Worm (Caenorhabditis elegans) whole organism, L1 larva: Measurements from ENCODE around the gene myrf-1.

Source experiments
- C04F5.9 ChIP-seq: sonication (generic microtip); optimal IDR thresholded peaks from 2 replicates; lab custom pipeline; 2016; ENCODE audit warnings: missing genetic modification characterization, missing compliant biosample characterization
- C16A3.4 ChIP-seq: fragments of 150-350 bp; optimal IDR thresholded peaks from 2 replicates; lab custom pipeline; 2014; ENCODE audit warnings: missing biosample characterization, missing genetic modification characterization
- Y116A8C.19 ChIP-seq: sonication (generic microtip); optimal IDR thresholded peaks from 2 replicates; lab custom pipeline; 2016; ENCODE audit warnings: missing compliant biosample characterization, missing genetic modification characterization, borderline replicate concordance
- ama-1 ChIP-seq: fragments of 150-350 bp; optimal IDR thresholded peaks from 2 replicates; lab custom pipeline; 2014
- blmp-1 ChIP-seq: fragments of 150-350 bp; optimal IDR thresholded peaks from 2 replicates; lab custom pipeline; 2014; ENCODE audit warnings: missing biosample characterization, missing genetic modification characterization
- ceh-63 ChIP-seq: fragments of 200-800 bp; sonication (Bioruptor generic); optimal IDR thresholded peaks from 2 replicates; lab custom pipeline; 2018; ENCODE audit warnings: mild to moderate bottlenecking, missing genetic modification characterization, missing compliant biosample characterization
- ceh-82 ChIP-seq, 3 experiments: fragments of 150-350 bp in 1 of 3; sonication (generic microtip) in 2 of 3; optimal IDR thresholded peaks; 2 replicates each; lab custom pipeline; 2014 to 2017; ENCODE audit warnings: missing biosample characterization in 3 of 3, missing genetic modification characterization in 3 of 3
- ceh-88 ChIP-seq: fragments of 200-800 bp; sonication (Bioruptor generic); IDR thresholded peaks from 2 replicates; pipeline ENCODE4 v1.3.6; 2022; ENCODE audit warnings: missing genetic modification characterization, missing compliant biosample characterization
- ceh-90 ChIP-seq: sonication (generic microtip); optimal IDR thresholded peaks from 2 replicates; lab custom pipeline; 2016; ENCODE audit warnings: missing genetic modification characterization, missing compliant biosample characterization
- dsc-1 ChIP-seq: sonication (generic microtip); optimal IDR thresholded peaks from 2 replicates; lab custom pipeline; 2016; ENCODE audit warnings: mild to moderate bottlenecking, missing genetic modification characterization, missing compliant biosample characterization
- egl-27 ChIP-seq, 2 experiments: fragments of 150-350 bp in 1 of 2; sonication (generic microtip); optimal IDR thresholded peaks; 3 replicates each; lab custom pipeline; 2017 to 2018; ENCODE audit warnings: missing biosample characterization in 2 of 2, missing genetic modification characterization in 2 of 2, missing genetic modification reagents in 2 of 2
- elt-2 ChIP-seq: sonication (generic microtip); optimal IDR thresholded peaks from 2 replicates; lab custom pipeline; 2016; ENCODE audit warnings: missing genetic modification characterization, mild to moderate bottlenecking, inconsistent platforms, missing compliant biosample characterization, missing genetic modification reagents
- ets-5 ChIP-seq: fragments of 200-800 bp; sonication (Bioruptor generic); IDR thresholded peaks from 2 replicates; pipeline ENCODE4 v1.3.6; 2022; ENCODE audit warnings: missing genetic modification characterization, missing compliant biosample characterization
- fkh-10 ChIP-seq: sonication (generic microtip); optimal IDR thresholded peaks from 2 replicates; lab custom pipeline; 2017; ENCODE audit warnings: missing biosample characterization, missing genetic modification reagents, missing genetic modification characterization
- fkh-8 ChIP-seq: sonication (generic microtip); optimal IDR thresholded peaks from 2 replicates; lab custom pipeline; 2016; ENCODE audit warnings: mild to moderate bottlenecking, missing genetic modification characterization, missing compliant biosample characterization
- fos-1 ChIP-seq: fragments of 150-350 bp; optimal IDR thresholded peaks from 2 replicates; lab custom pipeline; 2014; ENCODE audit warnings: missing biosample characterization, missing genetic modification characterization
- grh-1 ChIP-seq: fragments of 200-800 bp; sonication (Bioruptor generic); IDR thresholded peaks from 2 replicates; pipeline ENCODE4 v1.3.6; 2022; ENCODE audit warnings: missing genetic modification reagents, missing genetic modification characterization, missing compliant biosample characterization
- hlh-17 ChIP-seq: fragments of 200-800 bp; sonication (Bioruptor generic); optimal IDR thresholded peaks from 2 replicates; lab custom pipeline; 2018; ENCODE audit warnings: missing genetic modification characterization, mild to moderate bottlenecking, missing compliant biosample characterization, moderate library complexity, borderline replicate concordance
- hpl-2 ChIP-seq: fragments of 150-350 bp; optimal IDR thresholded peaks from 2 replicates; lab custom pipeline; 2014; ENCODE audit warnings: missing biosample characterization, missing genetic modification reagents, missing genetic modification characterization
- irx-1 ChIP-seq: sonication (generic microtip); optimal IDR thresholded peaks from 2 replicates; lab custom pipeline; 2016; ENCODE audit warnings: missing genetic modification characterization, missing compliant biosample characterization
- isw-1 ChIP-seq: fragments of 200-800 bp; sonication (Bioruptor generic); IDR thresholded peaks from 2 replicates; pipeline ENCODE4 v1.3.6; 2022; ENCODE audit warnings: missing genetic modification characterization, missing compliant biosample characterization
- lin-14 ChIP-seq: fragments of 200-800 bp; sonication (Bioruptor generic); optimal IDR thresholded peaks from 2 replicates; lab custom pipeline; 2018; ENCODE audit warnings: mild to moderate bottlenecking, missing genetic modification characterization, moderate library complexity, missing compliant biosample characterization
- lin-39 ChIP-seq: fragments of 150-350 bp; optimal IDR thresholded peaks from 2 replicates; lab custom pipeline; 2014; ENCODE audit warnings: missing biosample characterization, missing genetic modification reagents, missing genetic modification characterization
- lir-3 ChIP-seq: sonication (generic microtip); optimal IDR thresholded peaks from 2 replicates; lab custom pipeline; 2016; ENCODE audit warnings: mild to moderate bottlenecking, missing genetic modification characterization, moderate library complexity, missing compliant biosample characterization; ENCODE audit not compliant: poor library complexity
- lsy-2 ChIP-seq, 2 experiments: fragments of 150-350 bp; optimal IDR thresholded peaks; 2 replicates each; lab custom pipeline; 2014; ENCODE audit warnings: missing biosample characterization in 2 of 2, missing genetic modification characterization in 2 of 2
- mdl-1 ChIP-seq, 2 experiments: fragments of 150-350 bp; optimal IDR thresholded peaks; 2 replicates each; lab custom pipeline; 2014 to 2017; ENCODE audit warnings: missing biosample characterization in 2 of 2, missing genetic modification characterization in 2 of 2, inconsistent platforms in 1 of 2
- mef-2 ChIP-seq: fragments of 150-350 bp; optimal IDR thresholded peaks from 2 replicates; lab custom pipeline; 2014; ENCODE audit warnings: missing biosample characterization, missing genetic modification characterization
- nhr-47 ChIP-seq: sonication (generic microtip); optimal IDR thresholded peaks from 2 replicates; lab custom pipeline; 2016; ENCODE audit warnings: mild to moderate bottlenecking, missing genetic modification characterization, moderate library complexity, missing compliant biosample characterization
- nhr-77 ChIP-seq: fragments of 150-350 bp; optimal IDR thresholded peaks from 2 replicates; lab custom pipeline; 2014; ENCODE audit warnings: missing biosample characterization, missing genetic modification characterization
- nhr-85 ChIP-seq: sonication (generic microtip); peaks from one replicate; lab custom pipeline; 2016; ENCODE audit warnings: missing genetic modification characterization, inconsistent platforms, missing compliant biosample characterization
- snpc-4 ChIP-seq: fragments of 150-350 bp; optimal IDR thresholded peaks from 2 replicates; lab custom pipeline; 2014; ENCODE audit warnings: missing biosample characterization, missing genetic modification characterization
- snu-23 ChIP-seq: sonication (generic microtip); optimal IDR thresholded peaks from 2 replicates; lab custom pipeline; 2016; ENCODE audit warnings: missing genetic modification characterization, missing compliant biosample characterization
- sox-4 ChIP-seq: sonication (generic microtip); optimal IDR thresholded peaks from 2 replicates; lab custom pipeline; 2016; ENCODE audit warnings: missing genetic modification characterization, missing compliant biosample characterization
- sptf-1 ChIP-seq: fragments of 150-350 bp; optimal IDR thresholded peaks from 2 replicates; lab custom pipeline; 2014; ENCODE audit warnings: missing biosample characterization, missing genetic modification characterization
- sup-37 ChIP-seq: fragments of 200-800 bp; sonication (Bioruptor generic); optimal IDR thresholded peaks from 2 replicates; lab custom pipeline; 2018; ENCODE audit warnings: mild to moderate bottlenecking, missing genetic modification characterization, missing compliant biosample characterization
- tbx-2 ChIP-seq: sonication (generic microtip); optimal IDR thresholded peaks from 2 replicates; lab custom pipeline; 2016; ENCODE audit warnings: missing genetic modification characterization, missing compliant biosample characterization
- unc-130 ChIP-seq: fragments of 150-350 bp; optimal IDR thresholded peaks from 2 replicates; lab custom pipeline; 2017; ENCODE audit warnings: missing biosample characterization, missing genetic modification characterization, inconsistent platforms
- unc-62 ChIP-seq: fragments of 150-350 bp; optimal IDR thresholded peaks from 2 replicates; lab custom pipeline; 2014; ENCODE audit warnings: missing biosample characterization, missing genetic modification reagents, missing genetic modification characterization
- unc-86 ChIP-seq: sonication (generic microtip); optimal IDR thresholded peaks from 2 replicates; lab custom pipeline; 2016; ENCODE audit warnings: missing genetic modification characterization, missing compliant biosample characterization
- unc-98 ChIP-seq: fragments of 200-800 bp; sonication (Bioruptor generic); IDR thresholded peaks from 2 replicates; pipeline ENCODE4 v1.3.6; 2022; ENCODE audit warnings: missing genetic modification characterization, missing compliant biosample characterization
- vab-15 ChIP-seq: sonication (generic microtip); optimal IDR thresholded peaks from 2 replicates; lab custom pipeline; 2017; ENCODE audit warnings: missing genotype, mild to moderate bottlenecking, missing genetic modification characterization, missing compliant biosample characterization
- xbp-1 ChIP-seq: sonication (generic microtip); optimal IDR thresholded peaks from 2 replicates; lab custom pipeline; 2016; ENCODE audit warnings: missing genetic modification characterization, missing compliant biosample characterization
- zip-4 ChIP-seq: fragments of 200-800 bp; sonication (Bioruptor generic); optimal IDR thresholded peaks from 2 replicates; lab custom pipeline; 2018; ENCODE audit warnings: mild to moderate bottlenecking, missing genetic modification characterization, moderate library complexity, missing compliant biosample characterization
- ztf-11 ChIP-seq, 2 experiments: sonication (generic microtip); optimal IDR thresholded peaks; 2 replicates each; lab custom pipeline; 2016 to 2017; ENCODE audit warnings: missing genetic modification characterization in 2 of 2, missing biosample characterization in 1 of 2, missing compliant biosample characterization in 1 of 2

myrf-1 gene

DNA sequence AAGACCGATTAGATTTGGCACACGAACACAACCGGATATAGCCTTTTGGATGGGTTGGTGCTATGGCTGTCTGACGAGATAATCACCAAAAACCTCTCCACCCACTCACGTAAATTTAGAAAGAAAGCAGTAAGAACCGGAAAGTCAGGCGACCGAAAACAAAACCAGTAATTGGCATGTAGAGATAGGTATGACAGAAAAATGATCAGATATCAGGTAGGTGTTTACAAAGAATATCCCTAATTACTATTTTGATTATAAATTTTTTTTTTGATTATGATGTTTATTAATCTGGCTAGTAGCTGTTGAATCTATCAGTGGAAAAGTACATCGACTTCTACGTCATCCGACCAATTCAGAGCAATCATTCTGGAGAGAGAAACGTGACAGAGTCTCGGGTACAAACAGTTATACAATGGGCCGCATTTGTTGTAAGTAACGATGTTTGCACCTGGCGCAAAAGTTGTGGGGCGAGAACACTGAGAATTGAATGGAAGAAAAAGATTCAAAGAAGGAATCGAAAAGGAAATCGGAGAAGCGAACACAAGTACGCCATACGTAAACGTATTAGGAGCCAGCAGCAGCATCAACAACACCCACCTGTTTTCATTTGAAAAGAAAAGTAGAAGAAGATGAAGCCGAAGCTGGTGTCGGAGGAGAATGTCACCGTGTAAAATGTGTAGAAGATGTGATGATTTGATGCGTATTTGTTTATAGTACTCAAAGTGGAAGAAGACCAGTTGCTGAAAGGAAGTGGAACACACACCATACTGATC is 48.7 kb upstream of the myrf-1 start (continued):
- TF ChIP-seq unc-130 (tag; lab: Kevin White, UChicago) (peak; percentile 12), vab-15 (tag; lab: Kevin White, UChicago) (no peak), nhr-77 (tag; lab: Kevin White, UChicago) (no peak), ceh-82 (tag; optimal IDR thresholded peaks at IDR 0.05; lab: Kevin White, UChicago) (no peak), irx-1 (tag; lab: Kevin White, UChicago) (no peak), unc-86 (tag; lab: Kevin White, UChicago) (no peak), grh-1 (GFP tag; lab: Robert Waterston, UW) (peak; percentile 57; the same call in 1 of the 2 replicates), ceh-90 (tag; lab: Kevin White, UChicago) (no peak)

DNA sequence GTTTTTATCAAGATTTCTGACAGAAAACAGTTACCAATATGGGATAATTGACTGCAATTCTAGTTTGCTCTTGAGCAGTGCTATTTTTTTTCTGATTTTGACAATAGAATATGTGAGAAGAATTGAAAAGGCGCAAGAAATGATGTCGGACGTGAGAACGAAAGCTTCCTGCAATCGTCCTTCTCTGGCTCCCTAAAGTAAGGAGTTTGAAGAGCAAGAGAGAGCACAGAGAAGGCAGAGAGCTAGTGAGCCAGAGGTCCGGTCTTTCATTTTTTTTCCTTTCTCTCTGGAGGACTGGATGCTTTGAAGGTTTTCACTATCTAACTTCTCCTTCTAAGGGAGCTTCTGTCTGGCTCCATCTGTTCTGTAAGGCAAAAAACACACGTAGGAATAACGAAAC is 47.8 kb upstream of the myrf-1 start:
- TF ChIP-seq tbx-2, result no peak
- TF ChIP-seq nhr-85 (tag; lab: Kevin White, UChicago), result peak; percentile 15
- TF ChIP-seq C04F5.9 (tag; lab: Kevin White, UChicago), result no peak
- peak; percentile 57 for TF ChIP-seq lin-14 (GFP tag; lab: Kevin White, UChicago)
- peak; percentile 12 for TF ChIP-seq fkh-10 (GFP tag; lab: Kevin White, UChicago)
- no peak for TF ChIP-seq snpc-4 (tag; lab: Kevin White, UChicago)
- TF ChIP-seq irx-1 (tag; lab: Kevin White, UChicago), result no peak
- peak in 1 of 3 experiments; percentile 12 for TF ChIP-seq ceh-82 (tag; optimal IDR thresholded peaks at IDR 0.05; lab: Kevin White, UChicago)
- no peak for TF ChIP-seq C16A3.4 (tag; lab: Kevin White, UChicago)
- TF ChIP-seq snu-23 (GFP tag; lab: Kevin White, UChicago), result peak; percentile 10
- TF ChIP-seq elt-2, result no peak
- peak; percentile 4 for TF ChIP-seq unc-86 (tag; lab: Kevin White, UChicago)
- peak in 1 of 2 experiments; percentile 44 for TF ChIP-seq lsy-2 (tag; optimal IDR thresholded peaks at IDR 0.05; lab: Kevin White, UChicago)
- TF ChIP-seq vab-15 (tag; lab: Kevin White, UChicago), result no peak
- TF ChIP-seq unc-98 (GFP tag; lab: Robert Waterston, UW), result no peak
- peak; percentile 21 for TF ChIP-seq ama-1
- no peak for TF ChIP-seq blmp-1 (tag; lab: Kevin White, UChicago)
- no peak for TF ChIP-seq ceh-88 (GFP tag; lab: Robert Waterston, UW)
- no peak for TF ChIP-seq hpl-2
- TF ChIP-seq sptf-1 (tag; lab: Kevin White, UChicago), result peak; percentile 94
- no peak for TF ChIP-seq ets-5 (GFP tag; lab: Robert Waterston, UW)
- no peak for TF ChIP-seq fkh-8 (tag; lab: Kevin White, UChicago)

DNA sequence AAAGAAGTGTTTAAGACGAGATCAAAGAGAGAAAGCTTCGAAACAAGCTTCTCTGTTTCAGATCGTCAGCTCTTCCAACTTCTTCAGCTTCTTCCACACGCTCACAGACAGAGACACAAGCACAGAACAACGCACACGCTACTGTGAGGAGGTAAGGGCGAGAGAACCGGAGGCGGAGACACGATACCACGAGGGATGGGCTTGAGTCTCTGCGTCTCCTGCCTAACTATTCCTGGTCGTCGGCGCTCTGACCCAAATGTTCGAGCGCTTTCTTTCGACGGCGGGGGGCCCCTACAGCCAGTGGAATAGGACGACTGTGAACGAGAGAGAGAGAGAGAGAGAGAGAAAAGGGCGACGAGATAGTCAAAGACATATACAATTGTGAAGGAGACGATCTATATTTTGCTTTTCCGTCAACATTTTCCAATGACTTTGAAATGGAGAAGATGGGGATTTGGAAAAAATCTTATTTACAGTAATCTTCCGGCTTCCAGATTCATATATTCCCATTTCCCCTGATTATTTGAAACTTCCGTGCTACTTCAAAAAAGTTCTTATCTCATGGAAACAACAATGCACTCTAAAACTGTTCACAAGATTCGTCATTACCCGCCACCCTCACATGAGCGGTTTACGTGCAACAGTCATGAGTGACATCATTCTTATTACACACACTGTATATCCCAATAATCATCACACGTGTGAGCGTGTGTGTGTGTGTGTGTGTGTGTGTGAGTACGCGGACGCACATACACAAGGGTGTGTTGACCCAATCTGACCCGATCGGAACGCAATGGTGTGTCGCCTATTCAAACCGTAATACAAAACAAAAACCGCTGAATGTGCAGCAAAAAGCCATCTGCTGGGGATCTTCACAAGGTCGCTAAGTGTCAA is 46.7 kb upstream of the myrf-1 start:
- no peak for TF ChIP-seq hlh-17 (GFP tag; lab: Kevin White, UChicago)
- TF ChIP-seq mef-2 (tag; lab: Kevin White, UChicago), result peak; percentile 45
- no peak for TF ChIP-seq unc-62 (GFP tag; lab: Kevin White, UChicago)
- peak; percentile 5 for TF ChIP-seq sup-37 (GFP tag; lab: Kevin White, UChicago)
- peak; percentile 34 for TF ChIP-seq irx-1 (tag; lab: Kevin White, UChicago)
- peak; percentile 36 for TF ChIP-seq sox-4 (tag; lab: Kevin White, UChicago)
- TF ChIP-seq snu-23 (GFP tag; lab: Kevin White, UChicago), result peak; percentile 94
- TF ChIP-seq Y116A8C.19 (tag; lab: Kevin White, UChicago), result no peak
- TF ChIP-seq xbp-1 (tag; lab: Kevin White, UChicago), result peak; percentile 78
- peak; percentile 59 for TF ChIP-seq snpc-4 (tag; lab: Kevin White, UChicago)
- peak in 1 of 2 experiments; percentile 72 for TF ChIP-seq ztf-11 (tag; optimal IDR thresholded peaks at IDR 0.05; lab: Kevin White, UChicago)
- TF ChIP-seq isw-1, result peak; percentile 59
- TF ChIP-seq mdl-1 (tag; optimal IDR thresholded peaks at IDR 0.05; lab: Kevin White, UChicago), result peak; percentile 85 to 95
- peak; percentile 90 for TF ChIP-seq unc-86 (tag; lab: Kevin White, UChicago)
- peak; percentile 92 for TF ChIP-seq nhr-85 (tag; lab: Kevin White, UChicago)
- peak; percentile 47 for TF ChIP-seq elt-2
- TF ChIP-seq zip-4, result no peak
- TF ChIP-seq dsc-1 (tag; lab: Kevin White, UChicago), result peak; percentile 57
- TF ChIP-seq lin-14 (GFP tag; lab: Kevin White, UChicago), result peak; percentile 96
- no peak for TF ChIP-seq lin-39 (tag; lab: Kevin White, UChicago)
- TF ChIP-seq lir-3, result peak; percentile 34
- peak; percentile 89 for TF ChIP-seq nhr-47 (tag; lab: Kevin White, UChicago)
- TF ChIP-seq fos-1 (tag; lab: Kevin White, UChicago), result peak; percentile 50
- TF ChIP-seq ceh-63 (GFP tag; lab: Kevin White, UChicago), result no peak
- TF ChIP-seq egl-27 (tag; optimal IDR thresholded peaks at IDR 0.05; lab: Kevin White, UChicago), result peak in 1 of 2 experiments; percentile 56
